Fruit fly (Drosophila melanogaster) whole organism, embryonic: Measurements from ENCODE around the gene RpL7A.

Experiments used
- ATbp ChIP-seq: fragments of 200-800 bp; sonication (Bioruptor generic); optimal IDR thresholded peaks from 2 replicates; lab custom pipeline; 2017; ENCODE audit warnings: missing biosample characterization, mild to moderate bottlenecking, missing genetic modification characterization, missing genetic modification reagents
- Antp ChIP-seq: fragments of 200-800 bp; sonication (Bioruptor generic); optimal IDR thresholded peaks from 3 replicates; lab custom pipeline; 2016; ENCODE audit warnings: missing biosample characterization, missing genetic modification characterization
- BtbVII ChIP-seq: fragments of 200-800 bp; sonication (Bioruptor generic); optimal IDR thresholded peaks from 3 replicates; lab custom pipeline; 2017; ENCODE audit warnings: missing biosample characterization, mild to moderate bottlenecking, missing genetic modification characterization
- CG10274 ChIP-seq: fragments of 200-800 bp; sonication (Bioruptor generic); optimal IDR thresholded peaks from 3 replicates; lab custom pipeline; 2017; ENCODE audit warnings: missing biosample characterization, mild to moderate bottlenecking, missing genetic modification characterization
- CG10321 ChIP-seq: fragments of 200-800 bp; sonication (Bioruptor generic); IDR thresholded peaks from 2 replicates; pipeline ENCODE4 v1.3.6; 2022; ENCODE audit warnings: missing biosample characterization, missing genetic modification characterization
- CG11398 ChIP-seq: fragments of 200-800 bp; sonication (Bioruptor generic); optimal IDR thresholded peaks from 2 replicates; lab custom pipeline; 2016; ENCODE audit warnings: missing biosample characterization, missing genetic modification characterization
- CG13624 ChIP-seq: fragments of 200-800 bp; sonication (Bioruptor generic); optimal IDR thresholded peaks from 2 replicates; lab custom pipeline; 2016; ENCODE audit warnings: missing biosample characterization, missing genetic modification characterization
- CG17359 ChIP-seq: fragments of 200-800 bp; sonication (Bioruptor generic); optimal IDR thresholded peaks from 3 replicates; lab custom pipeline; 2018; ENCODE audit warnings: missing biosample characterization, mild to moderate bottlenecking, missing genetic modification characterization, moderate library complexity
- CG17385 ChIP-seq: fragments of 200-800 bp; sonication (Bioruptor generic); optimal IDR thresholded peaks from 3 replicates; lab custom pipeline; 2018; ENCODE audit warnings: missing biosample characterization, mild to moderate bottlenecking, missing genetic modification characterization
- CG32767 ChIP-seq: fragments of 200-800 bp; sonication (Bioruptor generic); IDR thresholded peaks from 2 replicates; pipeline ENCODE4 v1.3.6; 2022; ENCODE audit warnings: missing biosample characterization, missing genetic modification characterization
- CG33557 ChIP-seq: fragments of 200-800 bp; sonication (Bioruptor generic); optimal IDR thresholded peaks from 2 replicates; lab custom pipeline; 2019; ENCODE audit warnings: missing biosample characterization, mild to moderate bottlenecking, missing genetic modification characterization, moderate library complexity
- CG3407 ChIP-seq: fragments of 200-800 bp; sonication (Bioruptor generic); optimal IDR thresholded peaks from 2 replicates; lab custom pipeline; 2018; ENCODE audit warnings: missing biosample characterization, mild to moderate bottlenecking, missing genetic modification characterization
- CG3995 ChIP-seq: fragments of 200-800 bp; sonication (Bioruptor generic); optimal IDR thresholded peaks from 3 replicates; lab custom pipeline; 2016; ENCODE audit warnings: missing biosample characterization, missing genetic modification characterization
- CG43689 ChIP-seq: fragments of 200-800 bp; sonication (Bioruptor generic); IDR thresholded peaks from 2 replicates; pipeline ENCODE4 v1.3.6; 2022; ENCODE audit warnings: missing biosample characterization, missing genetic modification characterization
- CG8359 ChIP-seq: fragments of 200-800 bp; sonication (Bioruptor generic); optimal IDR thresholded peaks from 2 replicates; lab custom pipeline; 2017; ENCODE audit warnings: missing biosample characterization, mild to moderate bottlenecking, missing genetic modification characterization, borderline replicate concordance
- CG8388 ChIP-seq: fragments of 200-800 bp; sonication (Bioruptor generic); optimal IDR thresholded peaks from 2 replicates; lab custom pipeline; 2019; ENCODE audit warnings: missing biosample characterization, mild to moderate bottlenecking, missing genetic modification characterization, moderate library complexity
- CG8944 ChIP-seq: fragments of 200-800 bp; sonication (Bioruptor generic); optimal IDR thresholded peaks from 3 replicates; lab custom pipeline; 2016; ENCODE audit warnings: missing biosample characterization, missing genetic modification characterization
- CG9215 ChIP-seq: fragments of 200-800 bp; sonication (Bioruptor generic); IDR thresholded peaks from 2 replicates; pipeline ENCODE4 v1.3.6; 2022; ENCODE audit warnings: missing biosample characterization, missing genetic modification characterization
- D ChIP-seq, 2 experiments: fragments of 200-800 bp in 1 of 2; fragments of >200 bp in 1 of 2; sonication (Bioruptor generic) in 1 of 2; optimal IDR thresholded peaks; 2 replicates in 1 of 2; 3 replicates in 1 of 2; lab custom pipeline; 2017; ENCODE audit warnings: mild to moderate bottlenecking in 1 of 2, missing biosample characterization in 1 of 2, missing genetic modification characterization in 1 of 2, missing genetic modification reagents in 1 of 2
- Elba2 ChIP-seq: fragments of 200-800 bp; sonication (Bioruptor generic); optimal IDR thresholded peaks from 3 replicates; lab custom pipeline; 2016; ENCODE audit warnings: missing biosample characterization, missing genetic modification characterization
- HmgZ ChIP-seq: fragments of 200-800 bp; sonication (Bioruptor generic); optimal IDR thresholded peaks from 2 replicates; lab custom pipeline; 2018; ENCODE audit warnings: missing biosample characterization, mild to moderate bottlenecking, missing genetic modification characterization
- Lhr ChIP-seq: fragments of 200-800 bp; sonication (Bioruptor generic); optimal IDR thresholded peaks from 3 replicates; lab custom pipeline; 2017; ENCODE audit warnings: mild to moderate bottlenecking, missing biosample characterization, missing genetic modification reagents, missing genetic modification characterization
- Lim3 ChIP-seq: fragments of 200-800 bp; sonication (Bioruptor generic); IDR thresholded peaks from 2 replicates; pipeline ENCODE4 v1.3.6; 2022; ENCODE audit warnings: missing biosample characterization, missing genetic modification characterization
- Six4 ChIP-seq: fragments of 200-800 bp; sonication (Bioruptor generic); optimal IDR thresholded peaks from 2 replicates; lab custom pipeline; 2016; ENCODE audit warnings: missing biosample characterization, missing genetic modification characterization
- Sry-δ ChIP-seq: fragments of 200-800 bp; sonication (Bioruptor generic); optimal IDR thresholded peaks from 2 replicates; lab custom pipeline; 2016; ENCODE audit warnings: missing biosample characterization, missing genetic modification characterization
- Stat92E ChIP-seq, 3 experiments: fragments of >200 bp in 2 of 3; fragments of 200-800 bp in 1 of 3; sonication (Bioruptor generic) in 1 of 3; optimal IDR thresholded peaks; 2 replicates each; lab custom pipeline; 2017 to 2019; ENCODE audit warnings: missing biosample characterization in 3 of 3, missing genetic modification characterization in 3 of 3, mild to moderate bottlenecking in 1 of 3, moderate library complexity in 1 of 3
- Xbp1 ChIP-seq: fragments of 200-800 bp; sonication (Bioruptor generic); optimal IDR thresholded peaks from 3 replicates; lab custom pipeline; 2016; ENCODE audit warnings: missing biosample characterization, mild to moderate bottlenecking, missing genetic modification characterization
- Xrp1 ChIP-seq: fragments of 200-800 bp; sonication (Bioruptor generic); IDR thresholded peaks from 2 replicates; pipeline ENCODE4 v1.3.6; 2022; ENCODE audit warnings: missing biosample characterization, missing genetic modification characterization
- az2 ChIP-seq: fragments of 200-800 bp; sonication (Bioruptor generic); optimal IDR thresholded peaks from 3 replicates; lab custom pipeline; 2016; ENCODE audit warnings: missing biosample characterization, missing genetic modification characterization
- bbx ChIP-seq: fragments of 200-800 bp; sonication (Bioruptor generic); IDR thresholded peaks from 2 replicates; pipeline ENCODE4 v1.3.6; 2022; ENCODE audit warnings: missing biosample characterization, missing genetic modification characterization; ENCODE audit not compliant: partially characterized antibody
- chm ChIP-seq: fragments of 200-800 bp; sonication (Bioruptor generic); IDR thresholded peaks from 2 replicates; pipeline ENCODE4 v1.3.6; 2022; ENCODE audit warnings: missing biosample characterization, missing genetic modification characterization
- croc ChIP-seq: fragments of 200-800 bp; sonication (Bioruptor generic); conservative IDR thresholded peaks from 3 replicates; pipeline ENCODE4 v1.3.6; 2022; ENCODE audit warnings: missing biosample characterization, missing genetic modification characterization
- dysf ChIP-seq: fragments of 200-800 bp; sonication (Bioruptor generic); IDR thresholded peaks from 3 replicates; pipeline ENCODE4 v1.3.6; 2022; ENCODE audit warnings: missing biosample characterization, missing genetic modification characterization
- esg ChIP-seq: fragments of 200-800 bp; sonication (Bioruptor generic); conservative IDR thresholded peaks from 2 replicates; pipeline ENCODE4 v1.3.6; 2022; ENCODE audit warnings: missing biosample characterization, missing genetic modification characterization
- ewg ChIP-seq: fragments of 200-800 bp; sonication (Bioruptor generic); optimal IDR thresholded peaks from 3 replicates; lab custom pipeline; 2017; ENCODE audit warnings: mild to moderate bottlenecking, missing biosample characterization, missing genetic modification reagents, missing genetic modification characterization
- exex ChIP-seq: fragments of 200-800 bp; sonication (Bioruptor generic); optimal IDR thresholded peaks from 4 replicates; lab custom pipeline; 2018; ENCODE audit warnings: missing biosample characterization, mild to moderate bottlenecking, missing genetic modification characterization, moderate library complexity
- h ChIP-seq: fragments of >200 bp; optimal IDR thresholded peaks from 2 replicates; lab custom pipeline; 2017
- jing ChIP-seq: fragments of 200-800 bp; sonication (Bioruptor generic); optimal IDR thresholded peaks from 2 replicates; lab custom pipeline; 2018; ENCODE audit warnings: missing biosample characterization, mild to moderate bottlenecking, missing genetic modification characterization
- klu ChIP-seq: fragments of 200-800 bp; sonication (Bioruptor generic); IDR thresholded peaks from 2 replicates; pipeline ENCODE4 v1.3.6; 2022; ENCODE audit warnings: missing biosample characterization, missing genetic modification characterization
- lbe ChIP-seq: fragments of 200-800 bp; sonication (Bioruptor generic); optimal IDR thresholded peaks from 2 replicates; lab custom pipeline; 2016; ENCODE audit warnings: missing biosample characterization, mild to moderate bottlenecking, missing genetic modification characterization
- mld ChIP-seq: fragments of 200-800 bp; sonication (Bioruptor generic); IDR thresholded peaks from 3 replicates; pipeline ENCODE4 v1.3.6; 2022; ENCODE audit warnings: missing biosample characterization, missing genetic modification characterization; ENCODE audit not compliant: partially characterized antibody
- nmo ChIP-seq: fragments of 200-800 bp; sonication (Bioruptor generic); optimal IDR thresholded peaks from 2 replicates; lab custom pipeline; 2018; ENCODE audit warnings: missing biosample characterization, mild to moderate bottlenecking, missing genetic modification characterization, moderate library complexity
- run ChIP-seq: fragments of 200-800 bp; sonication (Bioruptor generic); optimal IDR thresholded peaks from 3 replicates; lab custom pipeline; 2018; ENCODE audit warnings: missing biosample characterization, mild to moderate bottlenecking, missing genetic modification characterization
- scrt ChIP-seq: fragments of 200-800 bp; sonication (Bioruptor generic); optimal IDR thresholded peaks from 2 replicates; lab custom pipeline; 2018; ENCODE audit warnings: missing biosample characterization, mild to moderate bottlenecking, missing genetic modification characterization, moderate library complexity
- sisA ChIP-seq: fragments of 200-800 bp; sonication (Bioruptor generic); IDR thresholded peaks from 2 replicates; pipeline ENCODE4 v1.3.6; 2022; ENCODE audit warnings: missing biosample characterization, missing genetic modification characterization
- trh ChIP-seq: fragments of 200-800 bp; sonication (Bioruptor generic); optimal IDR thresholded peaks from 2 replicates; lab custom pipeline; 2016; ENCODE audit warnings: missing biosample characterization, missing genetic modification characterization
- usp ChIP-seq: fragments of >200 bp; optimal IDR thresholded peaks from 2 replicates; lab custom pipeline; 2017; ENCODE audit warnings: missing biosample characterization, missing genetic modification characterization
- zen ChIP-seq: fragments of 200-800 bp; sonication (Bioruptor generic); optimal IDR thresholded peaks from 3 replicates; lab custom pipeline; 2018; ENCODE audit warnings: missing biosample characterization, mild to moderate bottlenecking, missing genetic modification characterization, moderate library complexity
- zen2 ChIP-seq: fragments of 200-800 bp; sonication (Bioruptor generic); IDR thresholded peaks from 3 replicates; pipeline ENCODE4 v1.3.6; 2022; ENCODE audit warnings: missing biosample characterization, missing genetic modification characterization; ENCODE audit not compliant: partially characterized antibody

RpL7A gene

DNA sequence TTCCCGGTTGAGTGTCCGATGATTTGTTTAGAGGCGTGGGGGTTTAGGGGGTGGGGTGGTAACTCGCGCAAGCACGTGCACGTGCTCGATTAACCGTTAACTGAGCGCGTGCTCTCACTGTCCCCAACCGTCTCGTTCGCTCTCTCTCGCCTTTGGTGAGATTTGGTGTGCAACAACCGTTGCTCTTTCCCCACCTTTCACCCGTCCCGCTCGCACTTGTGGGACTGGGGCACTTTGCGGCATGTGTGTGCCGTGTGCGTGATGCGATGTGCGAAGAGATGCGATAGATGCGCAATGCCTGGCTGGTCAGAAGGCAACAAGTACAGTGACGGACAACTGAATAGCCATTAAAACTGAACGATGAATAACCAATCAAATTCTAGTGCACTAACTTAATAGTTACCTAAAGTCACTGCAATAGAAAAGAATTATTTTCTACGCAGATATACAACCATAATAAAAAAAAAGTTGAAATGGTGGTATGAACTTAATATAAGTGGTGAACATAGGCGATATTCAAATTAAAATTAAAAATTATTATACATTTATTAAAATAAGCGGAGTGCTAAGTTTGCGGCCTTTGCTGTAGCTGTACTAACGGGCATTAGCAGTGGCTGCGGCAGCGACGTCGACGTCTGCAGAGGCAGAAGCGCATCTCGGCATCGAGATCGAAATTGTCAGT lies 38.2 kb upstream of the RpL7A start (continued):
- TF ChIP-seq dysf (peak; percentile 89), Xrp1 (GFP tag; lab: Robert Waterston, UW) (peak; percentile 91), klu (peak; percentile 61; the same call in 1 of the 2 replicates), nmo (peak; percentile 95), BtbVII (GFP tag; lab: Kevin White, UChicago) (peak; percentile 71), esg (peak; percentile 82), CG8944 (GFP tag; lab: Kevin White, UChicago) (peak; percentile 13), D (optimal IDR thresholded peaks at IDR 0.05; lab: Kevin White, UChicago) (no peak), D (GFP tag; optimal IDR thresholded peaks at IDR 0.05; lab: Kevin White, UChicago) (peak; percentile 95), CG43689 (peak; percentile 46; the same call in 1 of the 2 replicates), Six4 (GFP tag; lab: Kevin White, UChicago) (peak; percentile 81), CG33557 (GFP tag; lab: Kevin White, UChicago) (peak; percentile 92), h (lab: Kevin White, UChicago) (no peak), exex (tag; lab: Kevin White, UChicago) (peak; percentile 28), zen2 (GFP tag; lab: Robert Waterston, UW) (no peak), jing (peak; percentile 60), CG3995 (GFP tag; lab: Kevin White, UChicago) (no peak), lbe (peak; percentile 34), CG9215 (GFP tag; lab: Robert Waterston, UW) (peak; percentile 66), CG32767 (GFP tag; lab: Robert Waterston, UW) (peak; percentile 86), sisA (GFP tag; lab: Robert Waterston, UW) (peak; percentile 80), bbx (no peak), Lim3 (GFP tag; lab: Robert Waterston, UW) (peak; percentile 33; the same call in 1 of the 2 replicates), Stat92E (GFP tag; optimal IDR thresholded peaks at IDR 0.05; lab: Kevin White, UChicago) (peak in 1 of 3 experiments; percentile 81), Antp (GFP tag; lab: Kevin White, UChicago) (peak; percentile 35), CG8388 (GFP tag; lab: Kevin White, UChicago) (peak; percentile 93), run (tag; lab: Kevin White, UChicago) (peak; percentile 77), scrt (GFP tag; lab: Kevin White, UChicago) (peak; percentile 76), chm (peak; percentile 62; the same call in 1 of the 2 replicates), mld (GFP tag; lab: Robert Waterston, UW) (no peak), CG13624 (GFP tag; lab: Kevin White, UChicago) (no peak), CG17359 (tag; lab: Kevin White, UChicago) (peak; percentile 90), CG8359 (peak; percentile 83), zen (peak; percentile 83), trh (GFP tag; lab: Kevin White, UChicago) (peak; percentile 53), CG11398 (GFP tag; lab: Kevin White, UChicago) (peak; percentile 34), usp (GFP tag; lab: Kevin White, UChicago) (no peak), Elba2 (GFP tag; lab: Kevin White, UChicago) (no peak), CG17385 (GFP tag; lab: Kevin White, UChicago) (peak; percentile 87), ewg (GFP tag; lab: Kevin White, UChicago) (peak; percentile 81), croc (GFP tag; lab: Robert Waterston, UW) (peak; percentile 89), az2 (GFP tag; lab: Kevin White, UChicago) (peak; percentile 85), HmgZ (tag; lab: Kevin White, UChicago) (peak; percentile 59), Lhr (GFP tag; lab: Kevin White, UChicago) (peak; percentile 80), CG10274 (GFP tag; lab: Kevin White, UChicago) (peak; percentile 62), ATbp (peak; percentile 91), Xbp1 (peak; percentile 86), CG3407 (GFP tag; lab: Kevin White, UChicago) (peak; percentile 87), Sry-δ (no peak), CG10321 (GFP tag; lab: Robert Waterston, UW) (peak; percentile 41; the same call in 1 of the 2 replicates)
